Worm (Caenorhabditis elegans) whole organism, mixed stage, embryonic: ENCODE measurements around the gene cccp-1.

Experiments used
- ces-1 ChIP-seq: fragments of 150-350 bp; optimal IDR thresholded peaks from 2 replicates; lab custom pipeline; 2014; ENCODE audit warnings: missing biosample characterization, missing genetic modification reagents, missing genetic modification characterization
- unc-62 ChIP-seq: fragments of 150-350 bp; optimal IDR thresholded peaks from 2 replicates; lab custom pipeline; 2014; ENCODE audit warnings: missing biosample characterization, missing genetic modification reagents, missing genetic modification characterization

DNA sequence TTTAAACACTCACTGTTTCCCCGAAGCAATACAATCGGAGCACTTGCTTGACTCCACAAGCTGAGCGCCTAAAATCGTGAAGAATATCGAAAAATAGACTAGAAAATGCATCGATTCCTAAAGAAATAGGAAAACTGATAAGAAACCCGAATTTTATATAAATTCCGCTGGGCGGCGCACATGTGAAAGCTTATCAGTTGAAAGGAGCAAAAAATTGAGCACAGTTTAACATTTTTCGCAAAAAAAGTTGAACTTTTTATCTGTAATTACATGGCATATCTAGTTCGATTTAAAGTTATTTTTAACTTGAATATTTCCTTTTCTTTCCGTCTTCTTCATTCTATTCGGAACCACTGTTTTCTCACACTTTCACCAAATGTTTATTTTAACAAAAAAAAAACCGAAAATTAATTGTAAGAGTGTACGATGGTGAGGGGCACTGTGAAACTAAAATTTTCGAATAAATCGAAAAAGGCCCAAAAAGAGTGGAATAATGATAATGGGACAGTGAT lies 26.6 kb upstream of the cccp-1 start, which contains the start of gene Y49E10.18:
- TF ChIP-seq ces-1, result no peak
- no peak for TF ChIP-seq unc-62 (GFP tag; lab: Kevin White, UChicago)
